Worm (Caenorhabditis elegans): ENCODE data around the gene R07B7.2.
A peak's percentile ranks its signal among the peaks of the same experiment; 100 is the strongest.

R07B7.2 gene

DNA sequence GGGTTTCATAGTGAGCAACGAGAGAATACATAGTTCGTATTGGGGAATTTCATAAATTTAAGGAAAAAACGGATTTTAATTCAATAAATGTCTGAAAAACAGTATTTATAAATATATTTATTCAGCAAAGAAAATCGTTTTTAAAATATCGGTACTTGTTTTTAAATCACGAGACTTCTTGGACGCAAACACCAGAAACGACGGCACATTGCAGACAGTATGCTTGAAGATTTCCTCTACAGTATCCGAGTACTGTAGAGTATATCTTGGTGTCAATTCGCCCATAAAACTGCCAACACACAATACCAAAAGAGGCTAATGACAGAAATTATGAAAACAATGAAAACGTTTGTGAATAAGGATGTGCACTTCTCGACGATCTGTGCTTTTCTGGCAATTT is 6.3 kb upstream of the R07B7.2 start:
- peak; percentile 69 for TF ChIP-seq lsy-2 (tag; optimal IDR thresholded peaks at IDR 0.05)
- peak; percentile 5 for TF ChIP-seq sptf-1 (tag; optimal IDR thresholded peaks at IDR 0.05)
- no peak for TF ChIP-seq nhr-12 (tag; optimal IDR thresholded peaks at IDR 0.05)
- no peak for TF ChIP-seq sem-2 (GFP tag; optimal IDR thresholded peaks at IDR 0.05)

DNA sequence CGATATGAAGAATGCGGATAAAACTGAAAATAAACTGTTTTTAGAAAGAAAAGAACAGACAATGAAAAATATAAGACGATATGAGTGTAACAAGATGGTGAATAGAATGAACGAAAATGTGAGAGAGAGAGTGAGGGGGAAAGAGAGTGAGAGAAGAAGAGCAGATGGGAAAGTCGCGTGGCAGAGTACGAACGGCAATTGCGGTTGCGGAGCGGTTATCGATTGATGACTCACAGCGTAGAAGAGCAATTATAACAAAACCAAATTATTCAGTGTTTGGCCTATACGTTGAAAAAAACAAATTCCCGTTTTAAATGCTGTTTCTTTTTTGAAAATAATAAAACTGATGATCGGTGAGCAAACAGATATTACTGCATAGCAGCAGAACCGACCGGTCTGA is 5.8 kb upstream of the R07B7.2 start, which contains the start of gene pqn-53:
pqn-53 (minus strand) TSS at position 23 of the 400 bp plus-strand sequence.
- TF ChIP-seq sem-2 (GFP tag; optimal IDR thresholded peaks at IDR 0.05): no peak
- TF ChIP-seq ces-1 (GFP tag; optimal IDR thresholded peaks at IDR 0.05): peak; percentile 19
- peak; percentile 43 for TF ChIP-seq hlh-1 (tag; optimal IDR thresholded peaks at IDR 0.05)
- no peak for TF ChIP-seq ceh-43 (GFP tag; optimal IDR thresholded peaks at IDR 0.05)
- TF ChIP-seq pha-4 (tag; optimal IDR thresholded peaks at IDR 0.05): no peak
- TF ChIP-seq ceh-39 (tag; optimal IDR thresholded peaks at IDR 0.05): peak; percentile 69

DNA sequence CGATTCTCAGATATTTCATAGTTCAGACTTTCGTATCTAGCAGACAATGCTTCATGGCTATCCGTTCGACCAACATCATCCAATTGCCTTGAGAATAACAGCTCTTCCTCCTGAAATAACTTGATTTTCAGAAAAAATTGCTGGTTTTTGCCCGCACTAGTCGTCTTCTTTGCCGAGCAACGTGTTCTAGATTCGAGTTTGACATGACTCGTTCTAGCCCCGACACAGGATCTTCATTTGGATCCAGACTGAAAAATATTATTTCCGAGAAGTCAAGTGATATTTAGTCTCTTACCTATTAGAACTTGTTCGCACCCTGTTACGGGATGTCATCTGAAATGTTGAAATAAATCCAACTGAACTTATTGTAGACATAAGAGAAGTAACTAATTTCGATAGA is 3.5 kb upstream of the R07B7.2 start, which contains the start of gene clh-6:
clh-6 (minus strand) TSS at position 333 of the 400 bp plus-strand sequence.
- TF ChIP-seq cnd-1 (tag; optimal IDR thresholded peaks at IDR 0.05) (no peak), lin-32 (GFP tag; optimal IDR thresholded peaks at IDR 0.05) (no peak), sptf-1 (tag; optimal IDR thresholded peaks at IDR 0.05) (no peak), pha-4 (tag; optimal IDR thresholded peaks at IDR 0.05) (no peak), ceh-83 (GFP tag; optimal IDR thresholded peaks at IDR 0.05) (no peak), mls-2 (tag; optimal IDR thresholded peaks at IDR 0.05) (no peak), mab-5 (tag; optimal IDR thresholded peaks at IDR 0.05) (no peak), zip-8 (tag; optimal IDR thresholded peaks at IDR 0.05) (no peak), sem-2 (GFP tag; optimal IDR thresholded peaks at IDR 0.05) (no peak), hlh-1 (tag; optimal IDR thresholded peaks at IDR 0.05) (no peak), drap-1 (GFP tag; optimal IDR thresholded peaks at IDR 0.05) (no peak), ham-2 (GFP tag; optimal IDR thresholded peaks at IDR 0.05) (no peak), tbx-8 (GFP tag; optimal IDR thresholded peaks at IDR 0.05) (no peak), ceh-43 (GFP tag; optimal IDR thresholded peaks at IDR 0.05) (no peak), snpc-4 (tag; optimal IDR thresholded peaks at IDR 0.05) (no peak), nhr-2 (tag; optimal IDR thresholded peaks at IDR 0.05) (no peak), elt-1 (tag; optimal IDR thresholded peaks at IDR 0.05; ENCODE audit: borderline replicate concordance, insufficient read depth) (no peak), ztf-11 (tag; optimal IDR thresholded peaks at IDR 0.05) (no peak)

DNA sequence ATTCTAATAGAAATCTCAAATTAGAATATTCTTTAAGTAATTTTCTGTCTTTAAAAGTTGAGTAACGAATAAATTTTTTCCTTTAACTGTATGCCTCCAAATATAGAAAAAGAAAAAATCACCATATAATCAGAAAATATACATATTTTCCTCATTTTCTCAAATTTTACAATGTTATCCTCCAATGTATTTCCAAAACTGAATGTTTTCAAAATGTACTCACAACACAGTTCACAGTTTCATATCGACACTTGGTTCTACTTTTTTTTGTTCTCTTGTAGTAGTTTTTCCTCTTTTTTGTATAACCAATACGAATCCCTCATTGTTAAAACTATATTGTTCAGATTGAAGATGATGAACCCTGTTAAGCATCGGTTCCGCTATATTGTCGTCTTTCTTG is 6.0 kb downstream of the R07B7.2 start, which contains the start of gene F10C2.7:
F10C2.7 (plus strand) TSS at position 301 of the 400 bp plus-strand sequence.
- TF ChIP-seq unc-39 (tag; optimal IDR thresholded peaks at IDR 0.05) (no peak), ces-1 (GFP tag; optimal IDR thresholded peaks at IDR 0.05) (no peak), cnd-1 (tag; optimal IDR thresholded peaks at IDR 0.05) (no peak), hlh-1 (tag; optimal IDR thresholded peaks at IDR 0.05) (no peak), nhr-2 (tag; optimal IDR thresholded peaks at IDR 0.05) (no peak), flh-1 (GFP tag; optimal IDR thresholded peaks at IDR 0.05) (no peak), zip-8 (tag; optimal IDR thresholded peaks at IDR 0.05) (no peak), elt-1 (tag; optimal IDR thresholded peaks at IDR 0.05; ENCODE audit: borderline replicate concordance, insufficient read depth) (no peak), lsy-2 (tag; optimal IDR thresholded peaks at IDR 0.05) (no peak), bed-3 (GFP tag; optimal IDR thresholded peaks at IDR 0.05) (no peak), pha-4 (tag; optimal IDR thresholded peaks at IDR 0.05) (no peak), ztf-11 (tag; optimal IDR thresholded peaks at IDR 0.05) (no peak), ham-2 (GFP tag; optimal IDR thresholded peaks at IDR 0.05) (no peak)

DNA sequence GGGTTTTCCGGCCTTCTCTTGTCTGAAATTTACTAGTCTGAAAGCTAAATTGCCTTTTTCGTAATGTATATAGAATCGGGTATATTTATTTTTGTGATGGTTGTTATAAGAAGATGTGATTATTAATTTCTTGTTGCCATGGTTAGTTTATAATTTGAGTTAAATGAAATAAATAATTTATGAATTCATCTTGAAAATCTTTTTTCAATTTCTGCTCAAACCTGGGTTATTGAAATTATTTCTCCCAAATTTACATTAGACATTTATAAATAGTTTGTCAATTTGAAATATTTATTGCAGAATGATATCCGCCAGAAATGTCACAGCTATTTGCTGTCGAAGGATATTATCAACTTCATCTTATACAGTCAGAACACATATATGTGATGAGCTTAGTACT is 11.1 kb downstream of the R07B7.2 start, which contains the start of gene dars-2:
dars-2 (plus strand) TSS at position 301 of the 400 bp plus-strand sequence.
- TF ChIP-seq ceh-39 (tag; optimal IDR thresholded peaks at IDR 0.05): no peak
- TF ChIP-seq ceh-83 (GFP tag; optimal IDR thresholded peaks at IDR 0.05): no peak
- TF ChIP-seq mls-2 (tag; optimal IDR thresholded peaks at IDR 0.05): no peak
- no peak for TF ChIP-seq blmp-1 (tag; optimal IDR thresholded peaks at IDR 0.05)
- TF ChIP-seq tbx-8 (GFP tag; optimal IDR thresholded peaks at IDR 0.05): no peak
- TF ChIP-seq snpc-4 (tag; optimal IDR thresholded peaks at IDR 0.05): no peak
- no peak for TF ChIP-seq bed-3 (GFP tag; optimal IDR thresholded peaks at IDR 0.05)
- TF ChIP-seq unc-39 (tag; optimal IDR thresholded peaks at IDR 0.05): no peak
- no peak for TF ChIP-seq nhr-237 (tag; optimal IDR thresholded peaks at IDR 0.05)
- TF ChIP-seq unc-120 (tag; optimal IDR thresholded peaks at IDR 0.05; ENCODE audit: poor library complexity, severe bottlenecking): no peak
- TF ChIP-seq nhr-12 (tag; optimal IDR thresholded peaks at IDR 0.05): no peak
- no peak for TF ChIP-seq unc-62 (GFP tag; optimal IDR thresholded peaks at IDR 0.05)
- no peak for TF ChIP-seq mab-5 (tag; optimal IDR thresholded peaks at IDR 0.05)
- TF ChIP-seq elt-1 (tag; optimal IDR thresholded peaks at IDR 0.05; ENCODE audit: borderline replicate concordance, insufficient read depth): no peak
- TF ChIP-seq nhr-2 (tag; optimal IDR thresholded peaks at IDR 0.05): no peak
- no peak for TF ChIP-seq hlh-1 (tag; optimal IDR thresholded peaks at IDR 0.05)
- TF ChIP-seq ham-2 (GFP tag; optimal IDR thresholded peaks at IDR 0.05): no peak
